Fruit fly (Drosophila melanogaster) whole organism, embryonic: Measurements from ENCODE around the gene CG17816.
A peak's percentile ranks its signal among the peaks of the same experiment; 100 is the strongest.

Source experiments
- Adf1 ChIP-seq: fragments of 200-800 bp; sonication (Bioruptor generic); IDR thresholded peaks from 2 replicates; pipeline ENCODE4 v1.3.6; 2022; ENCODE audit warnings: missing biosample characterization, missing genetic modification characterization
- Awh ChIP-seq: fragments of 200-800 bp; sonication (Bioruptor generic); IDR thresholded peaks from 2 replicates; pipeline ENCODE4, ENCODE4 v1.3.6; 2022; ENCODE audit warnings: missing biosample characterization, missing genetic modification characterization
- BEAF-32 ChIP-seq: fragments of 200-800 bp; sonication (Bioruptor generic); optimal IDR thresholded peaks from 3 replicates; lab custom pipeline; 2017; ENCODE audit warnings: missing biosample characterization, missing genetic modification characterization, mild to moderate bottlenecking, moderate library complexity, missing genetic modification reagents
- Bteb2 ChIP-seq: fragments of 200-800 bp; sonication (Bioruptor generic); optimal IDR thresholded peaks from 2 replicates; lab custom pipeline; 2016; ENCODE audit warnings: missing biosample characterization, missing genetic modification characterization
- CG10274 ChIP-seq: fragments of 200-800 bp; sonication (Bioruptor generic); optimal IDR thresholded peaks from 3 replicates; lab custom pipeline; 2017; ENCODE audit warnings: missing biosample characterization, mild to moderate bottlenecking, missing genetic modification characterization
- CG11696 ChIP-seq: fragments of 200-800 bp; sonication (Bioruptor generic); IDR thresholded peaks from 2 replicates; pipeline ENCODE4 v1.3.6; 2022; ENCODE audit warnings: missing biosample characterization, missing genetic modification characterization
- CG12104 ChIP-seq: fragments of 200-800 bp; sonication (Bioruptor generic); optimal IDR thresholded peaks from 3 replicates; lab custom pipeline; 2016; ENCODE audit warnings: missing biosample characterization, missing genetic modification characterization
- CG12236 ChIP-seq: fragments of 200-800 bp; sonication (Bioruptor generic); optimal IDR thresholded peaks from 2 replicates; lab custom pipeline; 2016; ENCODE audit warnings: missing biosample characterization, missing genetic modification characterization
- CG12391 ChIP-seq: fragments of 200-800 bp; sonication (Bioruptor generic); optimal IDR thresholded peaks from 3 replicates; lab custom pipeline; 2018; ENCODE audit warnings: missing biosample characterization, mild to moderate bottlenecking, missing genetic modification characterization, moderate library complexity
- CG13296 ChIP-seq: fragments of 200-800 bp; sonication (Bioruptor generic); optimal IDR thresholded peaks from 3 replicates; lab custom pipeline; 2018; ENCODE audit warnings: missing biosample characterization, mild to moderate bottlenecking, missing genetic modification characterization
- CG13775 ChIP-seq: fragments of 200-800 bp; sonication (Bioruptor generic); optimal IDR thresholded peaks from 3 replicates; lab custom pipeline; 2017; ENCODE audit warnings: missing biosample characterization, mild to moderate bottlenecking, missing genetic modification characterization
- CG14050 ChIP-seq: fragments of 200-800 bp; sonication (Bioruptor generic); IDR thresholded peaks from 3 replicates; pipeline ENCODE4 v1.3.6; 2022; ENCODE audit warnings: missing biosample characterization, missing genetic modification characterization
- CG18619 ChIP-seq: fragments of 200-800 bp; sonication (Bioruptor generic); optimal IDR thresholded peaks from 3 replicates; lab custom pipeline; 2017; ENCODE audit warnings: missing biosample characterization, mild to moderate bottlenecking, missing genetic modification characterization
- CG2129 ChIP-seq: fragments of 200-800 bp; sonication (Bioruptor generic); IDR thresholded peaks from 2 replicates; pipeline ENCODE4 v1.3.6; 2022; ENCODE audit warnings: missing biosample characterization, missing genetic modification characterization; ENCODE audit not compliant: partially characterized antibody
- CG2712 ChIP-seq: fragments of 200-800 bp; optimal IDR thresholded peaks from 3 replicates; lab custom pipeline; 2019; ENCODE audit warnings: missing biosample characterization, mild to moderate bottlenecking, missing genetic modification characterization, moderate library complexity
- CG30431 ChIP-seq: fragments of 200-800 bp; sonication (Bioruptor generic); optimal IDR thresholded peaks from 2 replicates; lab custom pipeline; 2017; ENCODE audit warnings: missing biosample characterization, missing genetic modification characterization
- CG31224 ChIP-seq: fragments of 200-800 bp; sonication (Bioruptor generic); IDR thresholded peaks from 2 replicates; pipeline ENCODE4 v1.3.6; 2022; ENCODE audit warnings: missing biosample characterization, missing genetic modification characterization
- CG34422 ChIP-seq: fragments of 200-800 bp; sonication (Bioruptor generic); IDR thresholded peaks from 3 replicates; pipeline ENCODE4 v1.3.6; 2022; ENCODE audit warnings: missing biosample characterization, missing genetic modification characterization
- CG3838 ChIP-seq: fragments of 200-800 bp; sonication (Bioruptor generic); optimal IDR thresholded peaks from 3 replicates; lab custom pipeline; 2016; ENCODE audit warnings: missing biosample characterization, missing genetic modification characterization
- CG42726 ChIP-seq: fragments of 200-800 bp; sonication (Bioruptor generic); IDR thresholded peaks from 2 replicates; pipeline ENCODE4 v1.3.6; 2022; ENCODE audit warnings: missing biosample characterization, missing genetic modification characterization; ENCODE audit not compliant: partially characterized antibody
- CG43689 ChIP-seq: fragments of 200-800 bp; sonication (Bioruptor generic); IDR thresholded peaks from 2 replicates; pipeline ENCODE4 v1.3.6; 2022; ENCODE audit warnings: missing biosample characterization, missing genetic modification characterization
- CG5953 ChIP-seq: fragments of 200-800 bp; sonication (Bioruptor generic); IDR thresholded peaks from 2 replicates; pipeline ENCODE4 v1.3.6; 2022; ENCODE audit warnings: missing biosample characterization, missing genetic modification characterization
- CG6689 ChIP-seq: fragments of 200-800 bp; sonication (Bioruptor generic); IDR thresholded peaks from 2 replicates; pipeline ENCODE4 v1.3.6; 2022; ENCODE audit warnings: missing biosample characterization, missing genetic modification characterization
- CG7357 ChIP-seq: fragments of 200-800 bp; sonication (Bioruptor generic); IDR thresholded peaks from 3 replicates; pipeline ENCODE4 v1.3.6; 2022; ENCODE audit warnings: missing biosample characterization, missing genetic modification characterization
- CG7987 ChIP-seq: fragments of 200-800 bp; sonication (Bioruptor generic); optimal IDR thresholded peaks from 2 replicates; lab custom pipeline; 2018; ENCODE audit warnings: missing biosample characterization, mild to moderate bottlenecking, missing genetic modification characterization, moderate library complexity
- CG8944 ChIP-seq: fragments of 200-800 bp; sonication (Bioruptor generic); optimal IDR thresholded peaks from 3 replicates; lab custom pipeline; 2016; ENCODE audit warnings: missing biosample characterization, missing genetic modification characterization
- CG9932 ChIP-seq: fragments of 200-800 bp; sonication (Bioruptor generic); IDR thresholded peaks from 2 replicates; pipeline ENCODE4 v1.3.6; 2022; ENCODE audit warnings: missing biosample characterization, missing genetic modification characterization
- Chrac-16 ChIP-seq: fragments of 200-800 bp; sonication (Bioruptor generic); optimal IDR thresholded peaks from 3 replicates; lab custom pipeline; 2016; ENCODE audit warnings: missing biosample characterization, missing genetic modification characterization
- CkIIα-i1 ChIP-seq: fragments of 200-800 bp; sonication (Bioruptor generic); IDR thresholded peaks from 2 replicates; pipeline ENCODE4 v1.3.6; 2022; ENCODE audit warnings: missing biosample characterization, missing genetic modification characterization
- Dfd ChIP-seq, 2 experiments: fragments of >200 bp; optimal IDR thresholded peaks; 2 replicates each; lab custom pipeline; 2017; ENCODE audit warnings: missing biosample characterization in 2 of 2, missing genetic modification characterization in 2 of 2
- E2f1 ChIP-seq: fragments of 200-800 bp; sonication (Bioruptor generic); IDR thresholded peaks from 2 replicates; pipeline ENCODE4 v1.3.6; 2022; ENCODE audit warnings: missing biosample characterization, missing genetic modification characterization
- Eip74EF ChIP-seq, 2 experiments: fragments of 200-800 bp in 1 of 2; fragments of >200 bp in 1 of 2; sonication (Bioruptor generic) in 1 of 2; optimal IDR thresholded peaks; 2 replicates each; lab custom pipeline; 2017 to 2019; ENCODE audit warnings: missing biosample characterization in 2 of 2, missing genetic modification characterization in 2 of 2, mild to moderate bottlenecking in 1 of 2, moderate library complexity in 1 of 2
- Side ChIP-seq: fragments of 200-800 bp; sonication (Bioruptor generic); optimal IDR thresholded peaks from 2 replicates; lab custom pipeline; 2016; ENCODE audit warnings: missing biosample characterization, missing genetic modification characterization
- Sox100B ChIP-seq: fragments of 200-800 bp; sonication (Bioruptor generic); optimal IDR thresholded peaks from 3 replicates; lab custom pipeline; 2018; ENCODE audit warnings: missing biosample characterization, mild to moderate bottlenecking, missing genetic modification characterization
- Sry-δ ChIP-seq: fragments of 200-800 bp; sonication (Bioruptor generic); optimal IDR thresholded peaks from 2 replicates; lab custom pipeline; 2016; ENCODE audit warnings: missing biosample characterization, missing genetic modification characterization
- Xbp1 ChIP-seq: fragments of 200-800 bp; sonication (Bioruptor generic); optimal IDR thresholded peaks from 3 replicates; lab custom pipeline; 2016; ENCODE audit warnings: missing biosample characterization, mild to moderate bottlenecking, missing genetic modification characterization
- Xrp1 ChIP-seq: fragments of 200-800 bp; sonication (Bioruptor generic); IDR thresholded peaks from 2 replicates; pipeline ENCODE4 v1.3.6; 2022; ENCODE audit warnings: missing biosample characterization, missing genetic modification characterization
- bbx ChIP-seq: fragments of 200-800 bp; sonication (Bioruptor generic); IDR thresholded peaks from 2 replicates; pipeline ENCODE4 v1.3.6; 2022; ENCODE audit warnings: missing biosample characterization, missing genetic modification characterization; ENCODE audit not compliant: partially characterized antibody
- cwo ChIP-seq: fragments of 200-800 bp; sonication (Bioruptor generic); optimal IDR thresholded peaks from 3 replicates; lab custom pipeline; 2017; ENCODE audit warnings: missing biosample characterization, missing genetic modification characterization, mild to moderate bottlenecking, moderate library complexity, missing genetic modification reagents
- da ChIP-seq: fragments of 200-800 bp; sonication (Bioruptor generic); optimal IDR thresholded peaks from 2 replicates; lab custom pipeline; 2016; ENCODE audit warnings: missing biosample characterization, missing genetic modification characterization
- dmrt99B ChIP-seq: fragments of 200-800 bp; sonication (Bioruptor generic); optimal IDR thresholded peaks from 2 replicates; lab custom pipeline; 2018; ENCODE audit warnings: missing biosample characterization, mild to moderate bottlenecking, missing genetic modification characterization, moderate library complexity
- gsb ChIP-seq: fragments of 200-800 bp; sonication (Bioruptor generic); IDR thresholded peaks from 2 replicates; pipeline ENCODE4 v1.3.6; 2022; ENCODE audit warnings: missing biosample characterization, missing genetic modification characterization
- pho ChIP-seq: fragments of 200-800 bp; sonication (Bioruptor generic); optimal IDR thresholded peaks from 2 replicates; lab custom pipeline; 2016; ENCODE audit warnings: missing biosample characterization, missing genetic modification characterization
- pnt ChIP-seq: fragments of 200-800 bp; sonication (Bioruptor generic); optimal IDR thresholded peaks from 3 replicates; lab custom pipeline; 2016; ENCODE audit warnings: missing biosample characterization, missing genetic modification characterization
- prd ChIP-seq, 3 experiments: fragments of >200 bp in 2 of 3; fragments of 200-800 bp in 1 of 3; sonication (Bioruptor generic) in 1 of 3; optimal IDR thresholded peaks in 2 of 3; IDR thresholded peaks in 1 of 3; 2 replicates in 2 of 3; 3 replicates in 1 of 3; pipeline versions ENCODE4 v1.3.6 to Lab custom; 2017 to 2022; ENCODE audit warnings: missing biosample characterization in 1 of 3, missing genetic modification characterization in 1 of 3
- ranshi ChIP-seq: fragments of 200-800 bp; sonication (Bioruptor generic); IDR thresholded peaks from 2 replicates; pipeline ENCODE4 v1.3.6; 2022; ENCODE audit warnings: missing biosample characterization, missing genetic modification characterization
- rib ChIP-seq: fragments of 200-800 bp; sonication (Bioruptor generic); IDR thresholded peaks from 2 replicates; pipeline ENCODE4 v1.3.6; 2022; ENCODE audit warnings: missing biosample characterization, missing genetic modification characterization
- sd ChIP-seq: fragments of 200-800 bp; sonication (Bioruptor generic); optimal IDR thresholded peaks from 3 replicates; lab custom pipeline; 2018; ENCODE audit warnings: missing biosample characterization, mild to moderate bottlenecking, missing genetic modification characterization, moderate library complexity
- vnd ChIP-seq: fragments of 200-800 bp; sonication (Bioruptor generic); IDR thresholded peaks from 3 replicates; pipeline ENCODE4 v1.3.6; 2022; ENCODE audit warnings: missing biosample characterization, missing genetic modification characterization; ENCODE audit not compliant: partially characterized antibody
- zen ChIP-seq: fragments of 200-800 bp; sonication (Bioruptor generic); optimal IDR thresholded peaks from 3 replicates; lab custom pipeline; 2018; ENCODE audit warnings: missing biosample characterization, mild to moderate bottlenecking, missing genetic modification characterization, moderate library complexity

The CG17816 gene

DNA sequence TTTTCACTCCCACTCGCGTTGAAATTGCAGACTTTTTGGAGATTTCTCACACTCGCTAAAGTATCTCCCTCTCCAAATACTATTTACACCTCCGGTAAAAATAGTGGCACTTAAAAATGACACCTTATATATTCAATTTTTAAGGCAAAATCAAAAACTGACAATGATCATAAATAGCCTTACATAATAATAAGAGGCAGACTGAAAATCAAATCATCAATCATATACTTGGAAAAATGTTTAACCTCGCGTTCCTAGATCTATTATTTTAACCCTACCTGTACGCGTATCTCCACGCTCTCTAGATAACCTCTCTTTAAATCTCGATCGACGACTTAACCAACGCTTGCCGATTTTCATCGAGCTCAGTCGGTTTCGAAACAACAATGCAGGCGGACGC, 8.9 kb upstream of the CG17816 start (continued):
- peak; percentile 46; the same call in 1 of the 2 replicates for TF ChIP-seq Awh (GFP tag; lab: Robert Waterston, UW)
- TF ChIP-seq CG9932 (GFP tag; lab: Robert Waterston, UW), result peak; percentile 85
- peak; percentile 32 for TF ChIP-seq Bteb2 (GFP tag; lab: Kevin White, UChicago)
- no peak for TF ChIP-seq CG42726 (GFP tag; lab: Robert Waterston, UW)
- TF ChIP-seq CG3838, result peak; percentile 1
- TF ChIP-seq CG11696 (GFP tag; lab: Robert Waterston, UW), result peak; percentile 91
- peak; percentile 61 for TF ChIP-seq CG18619 (GFP tag; lab: Kevin White, UChicago)
- peak; percentile 54 for TF ChIP-seq CG43689
- peak; percentile 47; the same call in 2 of the 3 replicates for TF ChIP-seq CG7357 (GFP tag; lab: Robert Waterston, UW)
- peak; percentile 61 for TF ChIP-seq Side (GFP tag; lab: Kevin White, UChicago)
- no peak for TF ChIP-seq vnd
- no peak for TF ChIP-seq CG12391 (tag; lab: Kevin White, UChicago)
- TF ChIP-seq Sox100B, result peak; percentile 46
- peak; percentile 80 for TF ChIP-seq ranshi (GFP tag; lab: Robert Waterston, UW)
- peak; percentile 33; the same call in 1 of the 2 replicates for TF ChIP-seq CG5953 (GFP tag; lab: Robert Waterston, UW)
- peak; percentile 8 for TF ChIP-seq CG10274
- no peak for TF ChIP-seq dmrt99B (tag; lab: Kevin White, UChicago)
- peak; percentile 43; the same call in 1 of the 2 replicates for TF ChIP-seq Adf1 (GFP tag; lab: Robert Waterston, UW)
- peak; percentile 44 for TF ChIP-seq Xbp1 (GFP tag; lab: Kevin White, UChicago)
- no peak for TF ChIP-seq CG7987
- peak; percentile 72 for TF ChIP-seq CG14050
- TF ChIP-seq CG8944 (GFP tag; lab: Kevin White, UChicago), result no peak
- no peak for TF ChIP-seq CG30431 (GFP tag; lab: Kevin White, UChicago)
- TF ChIP-seq CG12104 (GFP tag; lab: Kevin White, UChicago), result peak; percentile 37
- no peak for TF ChIP-seq CG12236 (GFP tag; lab: Kevin White, UChicago)
- TF ChIP-seq CG13775, result peak; percentile 53
- peak; percentile 45 for TF ChIP-seq rib (GFP tag; lab: Robert Waterston, UW)
- TF ChIP-seq cwo (GFP tag; lab: Kevin White, UChicago), result peak; percentile 77
- TF ChIP-seq CkIIα-i1, result no peak
- TF ChIP-seq gsb, result peak; percentile 66
- peak; percentile 69 for TF ChIP-seq CG13296
- peak; percentile 52 for TF ChIP-seq pho (GFP tag; lab: Kevin White, UChicago)
- TF ChIP-seq Chrac-16 (GFP tag; lab: Kevin White, UChicago), result peak; percentile 22
- peak; percentile 30 for TF ChIP-seq pnt (GFP tag; lab: Kevin White, UChicago)
- no peak for TF ChIP-seq CG2129 (GFP tag; lab: Robert Waterston, UW)
- peak; percentile 42; the same call in 1 of the 2 replicates for TF ChIP-seq CG31224 (GFP tag; lab: Robert Waterston, UW)
- peak; percentile 10 for TF ChIP-seq Sry-δ (GFP tag; lab: Kevin White, UChicago)
- TF ChIP-seq E2f1, result peak; percentile 67
- no peak for TF ChIP-seq Dfd (GFP tag; optimal IDR thresholded peaks at IDR 0.05; lab: Kevin White, UChicago)
- peak; percentile 67 for TF ChIP-seq CG6689 (GFP tag; lab: Robert Waterston, UW)
- TF ChIP-seq sd (tag; lab: Kevin White, UChicago), result no peak
- peak; percentile 57 for TF ChIP-seq CG2712
- peak; percentile 63; the same call in 1 of the 2 replicates for TF ChIP-seq Xrp1 (GFP tag; lab: Robert Waterston, UW)
- TF ChIP-seq zen (tag; lab: Kevin White, UChicago), result no peak
- no peak for TF ChIP-seq bbx
- TF ChIP-seq BEAF-32 (GFP tag; lab: Kevin White, UChicago), result no peak
- TF ChIP-seq CG34422 (GFP tag; lab: Robert Waterston, UW), result peak; percentile 66; the same call in 2 of the 3 replicates
- no peak for TF ChIP-seq prd (optimal IDR thresholded peaks at IDR 0.05; lab: Kevin White, UChicago)
- TF ChIP-seq prd (GFP tag; IDR thresholded peaks at IDR 0.05; lab: Robert Waterston, UW), result peak; percentile 82
- peak in 1 of 2 experiments; percentile 65 for TF ChIP-seq Eip74EF (GFP tag; optimal IDR thresholded peaks at IDR 0.05; lab: Kevin White, UChicago)
- TF ChIP-seq da, result no peak
